Worm (Caenorhabditis elegans) whole organism, young adult: ENCODE results near the gene F58A4.2.

ENCODE experiments used
- B0035.1 ChIP-seq: sonication (generic microtip); optimal IDR thresholded peaks from 2 replicates; lab custom pipeline; 2016; ENCODE audit warnings: missing genetic modification characterization, mild to moderate bottlenecking, missing compliant biosample characterization, missing genotype, missing genetic modification reagents
- B0336.3 ChIP-seq: fragments of 200-800 bp; sonication (Bioruptor generic); IDR thresholded peaks from 2 replicates; pipeline ENCODE4 v1.3.6; 2022; ENCODE audit warnings: missing genetic modification characterization, missing compliant biosample characterization
- C06A6.2 ChIP-seq: fragments of 200-800 bp; sonication (Bioruptor generic); conservative IDR thresholded peaks from 2 replicates; pipeline ENCODE4 v1.3.6; 2022; ENCODE audit warnings: missing genetic modification characterization, missing compliant biosample characterization
- F22D6.2 ChIP-seq: sonication (generic microtip); optimal IDR thresholded peaks from 2 replicates; lab custom pipeline; 2016; ENCODE audit warnings: mild to moderate bottlenecking, missing genetic modification characterization, missing compliant biosample characterization
- F23B12.7 ChIP-seq: sonication (generic microtip); optimal IDR thresholded peaks from 2 replicates; lab custom pipeline; 2017; ENCODE audit warnings: missing genetic modification characterization, mild to moderate bottlenecking, missing compliant biosample characterization, antibody characterized with exemption, moderate library complexity; ENCODE audit not compliant: insufficient read depth
- F39B2.1 ChIP-seq: fragments of 200-800 bp; sonication (Bioruptor generic); IDR thresholded peaks from 2 replicates; pipeline ENCODE4 v1.3.6; 2022; ENCODE audit warnings: missing genetic modification reagents, missing genetic modification characterization, missing compliant biosample characterization
- F57C9.4 ChIP-seq: sonication (generic microtip); optimal IDR thresholded peaks from 2 replicates; lab custom pipeline; 2017; ENCODE audit warnings: mild to moderate bottlenecking, missing genetic modification characterization, missing compliant biosample characterization
- K11D2.4 ChIP-seq: fragments of 200-800 bp; sonication (Bioruptor generic); IDR thresholded peaks from 2 replicates; pipeline ENCODE4 v1.3.6; 2022; ENCODE audit warnings: missing genetic modification reagents, missing genetic modification characterization, missing compliant biosample characterization
- Y53G8AR.9 ChIP-seq: fragments of 200-800 bp; sonication (Bioruptor generic); conservative IDR thresholded peaks from 2 replicates; pipeline ENCODE4 v1.3.6; 2022; ENCODE audit warnings: missing genetic modification reagents, missing genetic modification characterization, missing compliant biosample characterization
- Y79H2A.3 ChIP-seq: fragments of 200-800 bp; sonication (Bioruptor generic); conservative IDR thresholded peaks from 2 replicates; pipeline ENCODE4 v1.3.6; 2022; ENCODE audit warnings: missing genetic modification reagents, missing genetic modification characterization, missing compliant biosample characterization
- Y95B8A.8 ChIP-seq: fragments of 200-800 bp; sonication (Bioruptor generic); IDR thresholded peaks from 2 replicates; pipeline ENCODE4 v1.3.6; 2022; ENCODE audit warnings: missing genetic modification reagents, missing genetic modification characterization, missing compliant biosample characterization
- ZK185.1 ChIP-seq: sonication (generic microtip); optimal IDR thresholded peaks from 2 replicates; lab custom pipeline; 2016; ENCODE audit warnings: mild to moderate bottlenecking, missing genetic modification characterization, missing compliant biosample characterization; ENCODE audit not compliant: poor library complexity, severe bottlenecking
- aptf-2 ChIP-seq: fragments of 200-800 bp; sonication (Bioruptor generic); conservative IDR thresholded peaks from 2 replicates; pipeline ENCODE4 v1.3.6; 2022; ENCODE audit warnings: missing genetic modification reagents, missing genetic modification characterization, missing compliant biosample characterization
- atf-7 ChIP-seq: sonication (generic microtip); optimal IDR thresholded peaks from 2 replicates; lab custom pipeline; 2017; ENCODE audit warnings: mild to moderate bottlenecking, missing genetic modification characterization, missing compliant biosample characterization
- athp-1 ChIP-seq: sonication (generic microtip); optimal IDR thresholded peaks from 2 replicates; lab custom pipeline; 2017; ENCODE audit warnings: mild to moderate bottlenecking, missing genetic modification characterization, missing compliant biosample characterization
- bed-1 ChIP-seq: fragments of 200-800 bp; sonication (Bioruptor generic); IDR thresholded peaks from 2 replicates; pipeline ENCODE4 v1.3.6; 2022; ENCODE audit warnings: missing genetic modification reagents, missing genetic modification characterization, missing compliant biosample characterization
- cebp-1 ChIP-seq, 2 experiments: fragments of 200-800 bp in 1 of 2; sonication (Bioruptor generic) in 1 of 2; sonication (generic microtip) in 1 of 2; IDR thresholded peaks in 1 of 2; optimal IDR thresholded peaks in 1 of 2; 2 replicates each; pipeline versions ENCODE4 v1.3.6 to Lab custom; 2017 to 2022; ENCODE audit warnings: missing compliant biosample characterization in 2 of 2, missing genetic modification characterization in 2 of 2, mild to moderate bottlenecking in 1 of 2, missing genetic modification reagents in 1 of 2, moderate library complexity in 1 of 2
- cebp-2 ChIP-seq: fragments of 200-800 bp; sonication (Bioruptor generic); IDR thresholded peaks from 2 replicates; pipeline ENCODE4 v1.3.6; 2022; ENCODE audit warnings: missing genetic modification characterization, missing compliant biosample characterization
- ceh-100 ChIP-seq: fragments of 200-800 bp; sonication (Bioruptor generic); IDR thresholded peaks from 2 replicates; pipeline ENCODE4 v1.3.6; 2022; ENCODE audit warnings: missing genetic modification reagents, missing genetic modification characterization, missing compliant biosample characterization
- ceh-58 ChIP-seq: fragments of 200-800 bp; sonication (Bioruptor generic); IDR thresholded peaks from 2 replicates; pipeline ENCODE4 v1.3.6; 2022; ENCODE audit warnings: missing genetic modification characterization, missing compliant biosample characterization
- ceh-79 ChIP-seq: sonication (generic microtip); optimal IDR thresholded peaks from 2 replicates; lab custom pipeline; 2017; ENCODE audit warnings: mild to moderate bottlenecking, missing genetic modification characterization, missing compliant biosample characterization
- die-1 ChIP-seq: sonication (generic microtip); optimal IDR thresholded peaks from 2 replicates; lab custom pipeline; 2016; ENCODE audit warnings: missing genotype, mild to moderate bottlenecking, missing genetic modification characterization, missing compliant biosample characterization
- egl-18 ChIP-seq: fragments of 200-800 bp; sonication (Bioruptor generic); IDR thresholded peaks from 2 replicates; pipeline ENCODE4 v1.3.6; 2022; ENCODE audit warnings: missing genetic modification reagents, missing genetic modification characterization, missing compliant biosample characterization
- egl-44 ChIP-seq: fragments of 200-800 bp; sonication (Bioruptor generic); IDR thresholded peaks from 2 replicates; pipeline ENCODE4 v1.3.6; 2022; ENCODE audit warnings: missing genetic modification reagents, missing genetic modification characterization, missing compliant biosample characterization
- egrh-3 ChIP-seq: fragments of 200-800 bp; sonication (Bioruptor generic); IDR thresholded peaks from 2 replicates; pipeline ENCODE4 v1.3.6; 2022; ENCODE audit warnings: missing genetic modification reagents, missing genetic modification characterization, missing compliant biosample characterization
- fkh-3 ChIP-seq: sonication (generic microtip); optimal IDR thresholded peaks from 2 replicates; lab custom pipeline; 2016; ENCODE audit warnings: mild to moderate bottlenecking, missing genetic modification characterization, missing compliant biosample characterization
- hlh-12 ChIP-seq: sonication (generic microtip); optimal IDR thresholded peaks from 2 replicates; lab custom pipeline; 2016; ENCODE audit warnings: missing genetic modification characterization, missing compliant biosample characterization
- hmg-1.2 ChIP-seq: fragments of 200-800 bp; sonication (Bioruptor generic); IDR thresholded peaks from 2 replicates; pipeline ENCODE4 v1.3.6; 2022; ENCODE audit warnings: missing genetic modification reagents, missing genetic modification characterization, missing compliant biosample characterization
- lin-35 ChIP-seq, 3 experiments: fragments of 150-350 bp in 2 of 3; sonication (generic microtip) in 1 of 3; optimal IDR thresholded peaks; 2 replicates each; lab custom pipeline; 2014 to 2018; ENCODE audit warnings: missing biosample characterization in 3 of 3, missing genetic modification characterization in 3 of 3, missing genetic modification reagents in 3 of 3
- lin-54 ChIP-seq: fragments of 200-800 bp; sonication (Bioruptor generic); optimal IDR thresholded peaks from 2 replicates; lab custom pipeline; 2018; ENCODE audit warnings: mild to moderate bottlenecking, missing genetic modification characterization, missing compliant biosample characterization
- lir-1 ChIP-seq: fragments of 200-800 bp; sonication (Bioruptor generic); conservative IDR thresholded peaks from 2 replicates; pipeline ENCODE4 v1.3.6; 2022; ENCODE audit warnings: missing genetic modification reagents, missing genetic modification characterization, missing compliant biosample characterization
- lsl-1 ChIP-seq: fragments of 200-800 bp; sonication (Bioruptor generic); optimal IDR thresholded peaks from 2 replicates; lab custom pipeline; 2018; ENCODE audit warnings: mild to moderate bottlenecking, missing genetic modification characterization, moderate library complexity, missing compliant biosample characterization
- madf-10 ChIP-seq: sonication (generic microtip); optimal IDR thresholded peaks from 2 replicates; lab custom pipeline; 2016; ENCODE audit warnings: mild to moderate bottlenecking, missing genetic modification characterization, missing compliant biosample characterization
- madf-3 ChIP-seq: fragments of 200-800 bp; sonication (Bioruptor generic); IDR thresholded peaks from 2 replicates; pipeline ENCODE4 v1.3.6; 2022; ENCODE audit warnings: missing genetic modification reagents, missing genetic modification characterization, missing compliant biosample characterization
- mel-28 ChIP-seq: sonication (generic microtip); optimal IDR thresholded peaks from 2 replicates; lab custom pipeline; 2016; ENCODE audit warnings: borderline replicate concordance, mild to moderate bottlenecking, missing genetic modification characterization, missing compliant biosample characterization
- mes-4 ChIP-seq: sonication (generic microtip); optimal IDR thresholded peaks from 2 replicates; lab custom pipeline; 2016; ENCODE audit warnings: missing genotype, missing genetic modification characterization, missing compliant biosample characterization
- mxl-1 ChIP-seq: sonication (generic microtip); optimal IDR thresholded peaks from 2 replicates; lab custom pipeline; 2016; ENCODE audit warnings: missing genetic modification characterization, missing compliant biosample characterization
- nfya-2 ChIP-seq: fragments of 200-800 bp; sonication (Bioruptor generic); IDR thresholded peaks from 2 replicates; pipeline ENCODE4 v1.3.6; 2022; ENCODE audit warnings: missing genetic modification reagents, missing genetic modification characterization, missing compliant biosample characterization
- nfyb-1 ChIP-seq: fragments of 200-800 bp; sonication (Bioruptor generic); IDR thresholded peaks from 2 replicates; pipeline ENCODE4 v1.3.6; 2022; ENCODE audit warnings: missing genetic modification reagents, missing genetic modification characterization, missing compliant biosample characterization
- nhr-27 ChIP-seq: fragments of 200-800 bp; sonication (Bioruptor generic); optimal IDR thresholded peaks from 2 replicates; lab custom pipeline; 2018; ENCODE audit warnings: mild to moderate bottlenecking, missing genetic modification characterization, moderate library complexity, missing compliant biosample characterization
- nhr-90 ChIP-seq: sonication (generic microtip); optimal IDR thresholded peaks from 2 replicates; lab custom pipeline; 2016; ENCODE audit warnings: missing genotype, mild to moderate bottlenecking, missing genetic modification characterization, missing compliant biosample characterization
- pha-4 ChIP-seq: fragments of 150-350 bp; sonication (generic microtip); optimal IDR thresholded peaks from 2 replicates; lab custom pipeline; 2014; ENCODE audit warnings: missing biosample characterization, missing genetic modification reagents, missing genetic modification characterization
- rcor-1 ChIP-seq: fragments of 200-800 bp; sonication (Bioruptor generic); IDR thresholded peaks from 2 replicates; pipeline ENCODE4 v1.3.6; 2022; ENCODE audit warnings: missing genetic modification reagents, missing genetic modification characterization, missing compliant biosample characterization
- repo-1 ChIP-seq: sonication (generic microtip); optimal IDR thresholded peaks from 2 replicates; lab custom pipeline; 2017; ENCODE audit warnings: mild to moderate bottlenecking, missing genetic modification characterization, missing compliant biosample characterization
- snpc-1.3 ChIP-seq: sonication (generic microtip); optimal IDR thresholded peaks from 2 replicates; lab custom pipeline; 2017; ENCODE audit warnings: missing genetic modification characterization, mild to moderate bottlenecking, missing compliant biosample characterization, antibody characterized with exemption, moderate library complexity, missing genotype, missing genetic modification reagents; ENCODE audit not compliant: insufficient read depth
- tlf-1 ChIP-seq: fragments of 200-800 bp; sonication (Bioruptor generic); optimal IDR thresholded peaks from 2 replicates; lab custom pipeline; 2018; ENCODE audit warnings: mild to moderate bottlenecking, missing genetic modification characterization, missing compliant biosample characterization
- zim-3 ChIP-seq: sonication (generic microtip); optimal IDR thresholded peaks from 2 replicates; lab custom pipeline; 2017; ENCODE audit warnings: mild to moderate bottlenecking, missing genetic modification characterization, moderate library complexity, missing compliant biosample characterization
- ztf-18 ChIP-seq: sonication (generic microtip); optimal IDR thresholded peaks from 2 replicates; lab custom pipeline; 2016; ENCODE audit warnings: missing genotype, mild to moderate bottlenecking, missing genetic modification characterization, missing compliant biosample characterization

Gene F58A4.2

DNA sequence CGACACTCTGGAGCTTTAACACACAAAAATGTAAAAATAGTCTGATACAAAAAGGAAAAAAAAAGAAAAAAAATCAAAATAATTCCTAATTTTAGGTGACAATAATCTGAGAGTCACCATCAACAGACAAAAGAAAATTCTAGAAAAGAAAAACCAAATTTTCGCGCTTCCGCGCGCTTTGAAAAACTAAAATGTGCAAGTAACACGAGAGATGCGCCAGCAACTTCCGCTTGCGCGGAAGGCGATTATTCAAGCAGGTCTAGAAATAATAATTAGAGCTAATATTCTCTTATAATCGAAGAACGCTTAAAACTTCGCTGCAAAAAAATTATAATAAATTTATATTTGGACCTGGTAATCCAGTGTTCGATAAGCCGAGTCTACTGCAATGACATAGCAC is 16.4 kb upstream of the F58A4.2 start (continued):
- TF ChIP-seq K11D2.4 (0 out of 2 replicates have a peak, but pooled peaks have one; percentile 21), nhr-90 (no peak), hlh-12 (no peak), lin-35 (GFP tag; optimal IDR thresholded peaks at IDR 0.05; lab: Kevin White, UChicago) (peak; percentile 56 to 92 (median 88)), nfya-2 (peak; percentile 87; the same call in 1 of the 2 replicates), nhr-27 (tag; lab: Kevin White, UChicago) (no peak), B0336.3 (GFP tag; lab: Robert Waterston, UW) (peak; percentile 97), mel-28 (no peak), zim-3 (tag; lab: Kevin White, UChicago) (no peak), ZK185.1 (peak; percentile 69), lsl-1 (GFP tag; lab: Kevin White, UChicago) (peak; percentile 96), egl-18 (0 out of 2 replicates have a peak, but pooled peaks have one; percentile 49), Y79H2A.3 (GFP tag; lab: Robert Waterston, UW) (peak; percentile 97), F39B2.1 (GFP tag; lab: Robert Waterston, UW) (peak; percentile 72; the same call in 1 of the 2 replicates), cebp-2 (GFP tag; lab: Robert Waterston, UW) (no peak), snpc-1.3 (tag; lab: Kevin White, UChicago) (peak; percentile 96), die-1 (tag; lab: Kevin White, UChicago) (peak; percentile 16), B0035.1 (no peak), ztf-18 (tag; lab: Kevin White, UChicago) (peak; percentile 99), aptf-2 (GFP tag; lab: Robert Waterston, UW) (peak; percentile 68; the same call in 1 of the 2 replicates), Y95B8A.8 (GFP tag; lab: Robert Waterston, UW) (peak; percentile 99), F57C9.4 (tag; lab: Kevin White, UChicago) (no peak), ceh-100 (GFP tag; lab: Robert Waterston, UW) (peak; percentile 85), Y53G8AR.9 (GFP tag; lab: Robert Waterston, UW) (peak; percentile 98), mes-4 (tag; lab: Kevin White, UChicago) (peak; percentile 57), fkh-3 (tag; lab: Kevin White, UChicago) (no peak), madf-3 (GFP tag; lab: Robert Waterston, UW) (peak; percentile 97), ceh-58 (GFP tag; lab: Robert Waterston, UW) (no peak), hmg-1.2 (peak; percentile 85), lir-1 (peak; percentile 93), rcor-1 (peak; percentile 97), pha-4 (tag; lab: Kevin White, UChicago) (no peak), egl-44 (GFP tag; lab: Robert Waterston, UW) (no peak), athp-1 (tag; lab: Kevin White, UChicago) (peak; percentile 83), mxl-1 (no peak), C06A6.2 (GFP tag; lab: Robert Waterston, UW) (no peak), F23B12.7 (tag; lab: Kevin White, UChicago) (peak; percentile 42), F22D6.2 (tag; lab: Kevin White, UChicago) (no peak), cebp-1 (GFP tag; IDR thresholded peaks at IDR 0.05; lab: Robert Waterston, UW) (no peak), cebp-1 (tag; optimal IDR thresholded peaks at IDR 0.05; lab: Kevin White, UChicago) (peak; percentile 33), repo-1 (tag; lab: Kevin White, UChicago) (peak; percentile 72), nfyb-1 (GFP tag; lab: Robert Waterston, UW) (peak; percentile 87; the same call in 1 of the 2 replicates), atf-7 (tag; lab: Kevin White, UChicago) (no peak), bed-1 (GFP tag; lab: Robert Waterston, UW) (0 out of 2 replicates have a peak, but pooled peaks have one; percentile 25), tlf-1 (GFP tag; lab: Kevin White, UChicago) (peak; percentile 98), egrh-3 (no peak), madf-10 (tag; lab: Kevin White, UChicago) (no peak), lin-54 (GFP tag; lab: Kevin White, UChicago) (peak; percentile 97), ceh-79 (no peak)
